Worm (Caenorhabditis elegans): Measurements from ENCODE around the gene F14D2.15.

Gene F14D2.15

ce11 chrII:3347940-3348610, 4.5 kb upstream of the F14D2.15 start, which contains the start of the genes F14D2.14 and bath-29:
F14D2.14 (minus strand) TSS chrII:3347990.
bath-29 (plus strand) TSS chrII:3348560.
- TF ChIP-seq K09A11.1 (tag; optimal IDR thresholded peaks at IDR 0.05; ENCODE audit: insufficient read depth) (no peak), ceh-30 (tag; optimal IDR thresholded peaks at IDR 0.05) (no peak), unc-3 (GFP tag; conservative IDR thresholded peaks at IDR 0.05) (no peak), unc-3 (tag; optimal IDR thresholded peaks at IDR 0.05) (no peak), rnt-1 (tag; optimal IDR thresholded peaks at IDR 0.05) (no peak), Y22D7AL.16 (tag; optimal IDR thresholded peaks at IDR 0.05) (no peak), ceh-6 (GFP tag; optimal IDR thresholded peaks at IDR 0.05) (no peak), pha-2 (tag; optimal IDR thresholded peaks at IDR 0.05) (no peak), ceh-22 (tag; optimal IDR thresholded peaks at IDR 0.05) (no peak)

DNA sequence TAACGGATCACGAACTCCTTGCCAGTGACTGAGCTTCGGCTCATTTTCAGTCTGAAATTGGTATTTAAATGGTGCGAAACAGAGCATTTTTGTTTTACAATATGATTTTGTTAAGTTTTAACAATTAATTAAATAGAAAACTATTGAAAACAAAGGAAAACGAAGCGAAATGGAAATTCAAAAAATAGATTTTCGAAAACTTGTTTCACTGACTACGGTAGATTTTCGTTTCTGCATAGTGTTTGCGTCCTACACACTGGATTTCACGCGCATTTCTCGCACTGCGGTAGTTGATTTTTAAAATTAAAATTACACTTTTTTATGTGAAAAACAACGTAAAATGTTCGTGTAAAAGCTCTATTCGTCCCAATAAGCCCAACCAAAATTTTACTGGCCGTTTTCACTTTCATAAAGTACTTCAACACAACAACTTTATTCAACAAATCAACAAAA, 2.7 kb upstream of the F14D2.15 start, which contains the start of gene bath-30:
Gene bath-30, minus strand, starts transcription at position 51 of the 453 bp plus-strand sequence.
- no peak for TF ChIP-seq hlh-13 (GFP tag; optimal IDR thresholded peaks at IDR 0.05)
- TF ChIP-seq K02D7.2 (tag; optimal IDR thresholded peaks at IDR 0.05) = no peak
- TF ChIP-seq ztf-16 (tag; optimal IDR thresholded peaks at IDR 0.05) = no peak
- TF ChIP-seq lin-11 (tag; optimal IDR thresholded peaks at IDR 0.05) = no peak
- TF ChIP-seq zip-5 (tag; optimal IDR thresholded peaks at IDR 0.05) = no peak
- no peak for TF ChIP-seq ceh-34 (tag; optimal IDR thresholded peaks at IDR 0.05)
- no peak for TF ChIP-seq lim-6 (tag; optimal IDR thresholded peaks at IDR 0.05)
- TF ChIP-seq pha-2 (tag; optimal IDR thresholded peaks at IDR 0.05) = no peak
- TF ChIP-seq fkh-10 (GFP tag; optimal IDR thresholded peaks at IDR 0.05) = no peak
- TF ChIP-seq ttx-3 (tag; optimal IDR thresholded peaks at IDR 0.05) = no peak

- TF ChIP-seq unc-55 (GFP tag; optimal IDR thresholded peaks at IDR 0.05) (no peak), hlh-8 (tag; optimal IDR thresholded peaks at IDR 0.05) (no peak), unc-86 (tag; optimal IDR thresholded peaks at IDR 0.05) (no peak), sox-2 (GFP tag; IDR thresholded peaks at IDR 0.05) (no peak), madf-2 (tag; optimal IDR thresholded peaks at IDR 0.05) (no peak), ceh-14 (tag; optimal IDR thresholded peaks at IDR 0.05) (no peak), pag-3 (tag; optimal IDR thresholded peaks at IDR 0.05; ENCODE audit: borderline replicate concordance) (no peak), T23F11.4 (GFP tag; optimal IDR thresholded peaks at IDR 0.05) (no peak), mec-3 (tag; optimal IDR thresholded peaks at IDR 0.05; ENCODE audit: borderline replicate concordance) (no peak), che-1 (tag; optimal IDR thresholded peaks at IDR 0.05) (no peak), eyg-1 (tag; optimal IDR thresholded peaks at IDR 0.05) (no peak), elt-4 (tag; optimal IDR thresholded peaks at IDR 0.05) (no peak)
Measured at ce11 chrII:3344917-3345316, 1.3 kb upstream of the F14D2.15 start, which contains the start of gene bath-28. bath-28 (minus strand) TSS chrII:3344967.

- TF ChIP-seq gmeb-2 (tag; optimal IDR thresholded peaks at IDR 0.05) = no peak
- no peak for TF ChIP-seq dmd-4 (tag; optimal IDR thresholded peaks at IDR 0.05; ENCODE audit: borderline replicate concordance)
- TF ChIP-seq hlh-15 (tag; optimal IDR thresholded peaks at IDR 0.05) = no peak
Measured at ce11 chrII:3341989-3342388, 1.6 kb downstream of the F14D2.15 start, which contains the start of gene F14D2.11. F14D2.11 (minus strand) TSS chrII:3342089.

DNA sequence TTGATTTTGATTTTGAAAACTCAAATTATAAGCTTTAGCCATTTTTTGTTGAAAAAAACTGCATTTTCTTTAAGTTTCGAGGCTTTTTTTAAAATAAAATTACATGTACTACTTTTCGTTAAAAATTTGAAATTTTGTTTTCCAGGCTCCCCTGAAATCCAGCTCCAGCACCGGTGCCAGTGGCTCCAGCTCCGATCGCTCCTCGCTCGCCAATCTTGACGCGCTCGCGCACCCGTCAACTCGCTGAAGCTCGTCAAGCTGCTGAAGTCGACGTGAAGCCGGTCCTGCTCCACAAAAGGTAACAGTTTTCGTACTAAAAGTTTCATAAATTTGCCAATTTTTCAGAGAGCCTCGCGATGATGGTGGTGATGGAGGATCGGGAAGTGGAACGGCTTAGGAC, 2.8 kb downstream of the F14D2.15 start:
- no peak for TF ChIP-seq dmd-4 (tag; optimal IDR thresholded peaks at IDR 0.05; ENCODE audit: borderline replicate concordance)
- TF ChIP-seq pros-1 (tag; optimal IDR thresholded peaks at IDR 0.05) = no peak
- TF ChIP-seq nhr-11 (tag; optimal IDR thresholded peaks at IDR 0.05) = no peak
- TF ChIP-seq K02D7.2 (tag; optimal IDR thresholded peaks at IDR 0.05) = no peak
- TF ChIP-seq sox-2 (GFP tag; IDR thresholded peaks at IDR 0.05) = no peak
- no peak for TF ChIP-seq ceh-2 (tag; optimal IDR thresholded peaks at IDR 0.05)
- no peak for TF ChIP-seq unc-86 (tag; optimal IDR thresholded peaks at IDR 0.05)
- TF ChIP-seq hlh-13 (GFP tag; optimal IDR thresholded peaks at IDR 0.05) = no peak
- no peak for TF ChIP-seq ceh-22 (tag; optimal IDR thresholded peaks at IDR 0.05)
- TF ChIP-seq hlh-8 (tag; optimal IDR thresholded peaks at IDR 0.05) = no peak
- no peak for TF ChIP-seq hlh-6 (tag; optimal IDR thresholded peaks at IDR 0.05)
- TF ChIP-seq sdc-2 (tag; optimal IDR thresholded peaks at IDR 0.05) = no peak
- TF ChIP-seq ceh-24 (tag; optimal IDR thresholded peaks at IDR 0.05) = no peak
- TF ChIP-seq Y22D7AL.16 (tag; optimal IDR thresholded peaks at IDR 0.05) = no peak
- TF ChIP-seq ceh-31 (tag; optimal IDR thresholded peaks at IDR 0.05) = no peak
- TF ChIP-seq che-1 (tag; optimal IDR thresholded peaks at IDR 0.05) = no peak
